Worm (Caenorhabditis elegans): Measurements from ENCODE around the gene col-118.

The col-118 gene

ce11 chrIV:8893746-8894145, 45.7 kb downstream of the col-118 start, which contains the start of gene rad-54.L2 (continued):
- TF ChIP-seq nhr-76 (tag; optimal IDR thresholded peaks at IDR 0.05): no peak
